Fruit fly (Drosophila melanogaster) whole organism, embryonic: ENCODE data around the gene AlaRS.

Experiments used
- Awh ChIP-seq: fragments of 200-800 bp; sonication (Bioruptor generic); IDR thresholded peaks from 2 replicates; pipeline ENCODE4, ENCODE4 v1.3.6; 2022; ENCODE audit warnings: missing biosample characterization, missing genetic modification characterization
- CG11560 ChIP-seq: fragments of 200-800 bp; sonication (Bioruptor generic); IDR thresholded peaks from 3 replicates; pipeline ENCODE4 v1.3.6; 2022; ENCODE audit warnings: missing biosample characterization, missing genetic modification characterization
- CG12744 ChIP-seq: fragments of 200-800 bp; sonication (Bioruptor generic); optimal IDR thresholded peaks from 2 replicates; lab custom pipeline; 2016; ENCODE audit warnings: missing biosample characterization, missing genetic modification characterization
- CG14014 ChIP-seq: fragments of 200-800 bp; sonication (Bioruptor generic); IDR thresholded peaks from 2 replicates; pipeline ENCODE4 v1.3.6; 2022; ENCODE audit warnings: missing biosample characterization, missing genetic modification characterization
- CG14965 ChIP-seq: fragments of 200-800 bp; sonication (Bioruptor generic); optimal IDR thresholded peaks from 2 replicates; lab custom pipeline; 2016; ENCODE audit warnings: missing biosample characterization, missing genetic modification characterization, borderline replicate concordance
- CG15011 ChIP-seq: fragments of 200-800 bp; sonication (Bioruptor generic); optimal IDR thresholded peaks from 3 replicates; lab custom pipeline; 2018; ENCODE audit warnings: missing biosample characterization, mild to moderate bottlenecking, missing genetic modification characterization
- CG15479 ChIP-seq: fragments of 200-800 bp; sonication (Bioruptor generic); optimal IDR thresholded peaks from 3 replicates; lab custom pipeline; 2019; ENCODE audit warnings: missing biosample characterization, mild to moderate bottlenecking, missing genetic modification characterization, moderate library complexity
- CG1602 ChIP-seq: fragments of 200-800 bp; sonication (Bioruptor generic); optimal IDR thresholded peaks from 3 replicates; lab custom pipeline; 2016; ENCODE audit warnings: missing biosample characterization, missing genetic modification characterization
- CG2202 ChIP-seq: fragments of 200-800 bp; sonication (Bioruptor generic); optimal IDR thresholded peaks from 2 replicates; lab custom pipeline; 2018; ENCODE audit warnings: missing biosample characterization, mild to moderate bottlenecking, missing genetic modification characterization
- CG30020 ChIP-seq: fragments of 200-800 bp; optimal IDR thresholded peaks from 2 replicates; lab custom pipeline; 2019; ENCODE audit warnings: missing biosample characterization, mild to moderate bottlenecking, missing genetic modification characterization, moderate library complexity
- CG30403 ChIP-seq: fragments of 200-800 bp; sonication (Bioruptor generic); optimal IDR thresholded peaks from 3 replicates; lab custom pipeline; 2016; ENCODE audit warnings: missing biosample characterization, missing genetic modification characterization
- CG3065 ChIP-seq: fragments of 200-800 bp; sonication (Bioruptor generic); optimal IDR thresholded peaks from 2 replicates; lab custom pipeline; 2016; ENCODE audit warnings: missing biosample characterization, missing genetic modification characterization
- CG31441 ChIP-seq: fragments of 200-800 bp; sonication (Bioruptor generic); IDR thresholded peaks from 2 replicates; pipeline ENCODE4 v1.3.6; 2022; ENCODE audit warnings: missing biosample characterization, missing genetic modification characterization
- CG32532 ChIP-seq: fragments of 200-800 bp; sonication (Bioruptor generic); IDR thresholded peaks from 2 replicates; pipeline ENCODE4 v1.3.6; 2022; ENCODE audit warnings: missing biosample characterization, missing genetic modification characterization
- CG7357 ChIP-seq: fragments of 200-800 bp; sonication (Bioruptor generic); IDR thresholded peaks from 3 replicates; pipeline ENCODE4 v1.3.6; 2022; ENCODE audit warnings: missing biosample characterization, missing genetic modification characterization
- CG8388 ChIP-seq: fragments of 200-800 bp; sonication (Bioruptor generic); optimal IDR thresholded peaks from 2 replicates; lab custom pipeline; 2019; ENCODE audit warnings: missing biosample characterization, mild to moderate bottlenecking, missing genetic modification characterization, moderate library complexity
- CG8765 ChIP-seq: fragments of 200-800 bp; sonication (Bioruptor generic); IDR thresholded peaks from 2 replicates; pipeline ENCODE4 v1.3.6; 2022; ENCODE audit warnings: missing biosample characterization, missing genetic modification characterization
- CG9609 ChIP-seq: fragments of 200-800 bp; sonication (Bioruptor generic); optimal IDR thresholded peaks from 3 replicates; lab custom pipeline; 2016; ENCODE audit warnings: missing biosample characterization, missing genetic modification characterization
- Dad ChIP-seq: fragments of 200-800 bp; sonication (Bioruptor generic); optimal IDR thresholded peaks from 3 replicates; lab custom pipeline; 2016; ENCODE audit warnings: missing biosample characterization, missing genetic modification characterization
- Deaf1 ChIP-seq: fragments of 200-800 bp; optimal IDR thresholded peaks from 3 replicates; lab custom pipeline; 2019; ENCODE audit warnings: missing biosample characterization, mild to moderate bottlenecking, missing genetic modification characterization, moderate library complexity
- Dref ChIP-seq: fragments of 200-800 bp; sonication (Bioruptor generic); IDR thresholded peaks from 2 replicates; pipeline ENCODE4 v1.3.6; 2022; ENCODE audit warnings: missing biosample characterization, missing genetic modification characterization
- Elba2 ChIP-seq: fragments of 200-800 bp; sonication (Bioruptor generic); optimal IDR thresholded peaks from 3 replicates; lab custom pipeline; 2016; ENCODE audit warnings: missing biosample characterization, missing genetic modification characterization
- Ets65A ChIP-seq: fragments of 200-800 bp; sonication (Bioruptor generic); peaks from one replicate; lab custom pipeline; 2016; ENCODE audit warnings: missing biosample characterization, missing genetic modification characterization
- H15 ChIP-seq: fragments of 200-800 bp; sonication (Bioruptor generic); IDR thresholded peaks from 3 replicates; pipeline ENCODE4 v1.3.6; 2022; ENCODE audit warnings: missing biosample characterization, missing genetic modification characterization
- Hmr ChIP-seq: fragments of 200-800 bp; sonication (Bioruptor generic); optimal IDR thresholded peaks from 3 replicates; lab custom pipeline; 2017; ENCODE audit warnings: mild to moderate bottlenecking, missing biosample characterization, missing genetic modification reagents, missing genetic modification characterization
- Hmx ChIP-seq: fragments of 200-800 bp; sonication (Bioruptor generic); optimal IDR thresholded peaks from 2 replicates; lab custom pipeline; 2016; ENCODE audit warnings: missing biosample characterization, missing genetic modification characterization
- Mad ChIP-seq: fragments of 200-800 bp; sonication (Bioruptor generic); optimal IDR thresholded peaks from 2 replicates; lab custom pipeline; 2016; ENCODE audit warnings: missing biosample characterization, missing genetic modification characterization
- Med ChIP-seq: fragments of 200-800 bp; sonication (Bioruptor generic); peaks from one replicate; lab custom pipeline; 2016; ENCODE audit warnings: missing biosample characterization, missing genetic modification characterization, mild to moderate bottlenecking, inconsistent platforms, moderate library complexity
- Meics ChIP-seq: fragments of 200-800 bp; sonication (Bioruptor generic); optimal IDR thresholded peaks from 2 replicates; lab custom pipeline; 2017; ENCODE audit warnings: missing biosample characterization, mild to moderate bottlenecking, missing genetic modification characterization
- Xbp1 ChIP-seq: fragments of 200-800 bp; sonication (Bioruptor generic); optimal IDR thresholded peaks from 3 replicates; lab custom pipeline; 2016; ENCODE audit warnings: missing biosample characterization, mild to moderate bottlenecking, missing genetic modification characterization
- ara ChIP-seq: fragments of 200-800 bp; sonication (Bioruptor generic); IDR thresholded peaks from 2 replicates; pipeline ENCODE4 v1.3.6; 2022; ENCODE audit warnings: missing biosample characterization, missing genetic modification characterization
- ase ChIP-seq: fragments of 200-800 bp; sonication (Bioruptor generic); IDR thresholded peaks from 3 replicates; pipeline ENCODE4 v1.3.6; 2022; ENCODE audit warnings: missing biosample characterization, missing genetic modification characterization
- bsh ChIP-seq, 2 experiments: fragments of 200-800 bp; sonication (Bioruptor generic); optimal IDR thresholded peaks; 2 replicates each; lab custom pipeline; 2017 to 2018; ENCODE audit warnings: mild to moderate bottlenecking in 2 of 2, missing biosample characterization in 2 of 2, missing genetic modification characterization in 2 of 2, moderate library complexity in 1 of 2
- caup ChIP-seq: fragments of 200-800 bp; sonication (Bioruptor generic); optimal IDR thresholded peaks from 3 replicates; lab custom pipeline; 2017; ENCODE audit warnings: missing biosample characterization, mild to moderate bottlenecking, missing genetic modification characterization, moderate library complexity; ENCODE audit not compliant: severe bottlenecking
- ci ChIP-seq: fragments of 200-800 bp; sonication (Bioruptor generic); IDR thresholded peaks from 3 replicates; pipeline ENCODE4 v1.3.6; 2022; ENCODE audit warnings: missing biosample characterization, missing genetic modification characterization
- croc ChIP-seq: fragments of 200-800 bp; sonication (Bioruptor generic); conservative IDR thresholded peaks from 3 replicates; pipeline ENCODE4 v1.3.6; 2022; ENCODE audit warnings: missing biosample characterization, missing genetic modification characterization
- exex ChIP-seq: fragments of 200-800 bp; sonication (Bioruptor generic); optimal IDR thresholded peaks from 4 replicates; lab custom pipeline; 2018; ENCODE audit warnings: missing biosample characterization, mild to moderate bottlenecking, missing genetic modification characterization, moderate library complexity
- gfzf ChIP-seq: fragments of 200-800 bp; sonication (Bioruptor generic); optimal IDR thresholded peaks from 2 replicates; lab custom pipeline; 2016; ENCODE audit warnings: missing biosample characterization, mild to moderate bottlenecking, missing genetic modification characterization, moderate library complexity
- ham ChIP-seq: fragments of 200-800 bp; sonication (Bioruptor generic); IDR thresholded peaks from 2 replicates; pipeline ENCODE4 v1.3.6; 2022; ENCODE audit warnings: missing biosample characterization, missing genetic modification characterization
- jumu ChIP-seq: fragments of 200-800 bp; sonication (Bioruptor generic); optimal IDR thresholded peaks from 3 replicates; lab custom pipeline; 2016; ENCODE audit warnings: missing biosample characterization, missing genetic modification characterization
- pita ChIP-seq: fragments of 200-800 bp; sonication (Bioruptor generic); optimal IDR thresholded peaks from 2 replicates; lab custom pipeline; 2017; ENCODE audit warnings: missing biosample characterization, mild to moderate bottlenecking, missing genetic modification characterization
- repo ChIP-seq: fragments of 200-800 bp; sonication (Bioruptor generic); optimal IDR thresholded peaks from 2 replicates; lab custom pipeline; 2016; ENCODE audit warnings: missing biosample characterization, missing genetic modification characterization
- sens-2 ChIP-seq: fragments of 200-800 bp; sonication (Bioruptor generic); IDR thresholded peaks from 2 replicates; pipeline ENCODE4 v1.3.6; 2022; ENCODE audit warnings: missing biosample characterization, missing genetic modification characterization
- slou ChIP-seq: fragments of 200-800 bp; sonication (Bioruptor generic); optimal IDR thresholded peaks from 3 replicates; lab custom pipeline; 2016; ENCODE audit warnings: missing biosample characterization, missing genetic modification characterization
- sqz ChIP-seq: fragments of 200-800 bp; sonication (Bioruptor generic); optimal IDR thresholded peaks from 3 replicates; lab custom pipeline; 2018; ENCODE audit warnings: missing biosample characterization, mild to moderate bottlenecking, missing genetic modification characterization
- stwl ChIP-seq: fragments of 200-800 bp; sonication (Bioruptor generic); optimal IDR thresholded peaks from 3 replicates; lab custom pipeline; 2018; ENCODE audit warnings: missing biosample characterization, mild to moderate bottlenecking, missing genetic modification characterization, moderate library complexity
- tgo ChIP-seq: fragments of 200-800 bp; sonication (Bioruptor generic); IDR thresholded peaks from 3 replicates; pipeline ENCODE4 v1.3.6; 2022; ENCODE audit warnings: missing biosample characterization, missing genetic modification characterization
- tx ChIP-seq: fragments of 200-800 bp; sonication (Bioruptor generic); optimal IDR thresholded peaks from 2 replicates; lab custom pipeline; 2016; ENCODE audit warnings: missing biosample characterization, missing genetic modification characterization
- unpg ChIP-seq: fragments of 200-800 bp; sonication (Bioruptor generic); optimal IDR thresholded peaks from 3 replicates; lab custom pipeline; 2018; ENCODE audit warnings: missing biosample characterization, mild to moderate bottlenecking, missing genetic modification characterization, moderate library complexity
- usp ChIP-seq: fragments of >200 bp; optimal IDR thresholded peaks from 2 replicates; lab custom pipeline; 2017; ENCODE audit warnings: missing biosample characterization, missing genetic modification characterization
- yki ChIP-seq: fragments of >200 bp; optimal IDR thresholded peaks from 3 replicates; lab custom pipeline; 2018

Gene AlaRS

dm6 chr2L:8362273-8362954 lies 19.1 kb downstream of the AlaRS start, which contains the start of gene CG7627 (continued):
- peak; percentile 17 for TF ChIP-seq slou (GFP tag; lab: Kevin White, UChicago)
- peak; percentile 32 for TF ChIP-seq CG30020 (tag; lab: Kevin White, UChicago)
- peak; percentile 89 for TF ChIP-seq Elba2
- TF ChIP-seq ham (GFP tag; lab: Robert Waterston, UW), result no peak
- TF ChIP-seq Dad (GFP tag; lab: Kevin White, UChicago), result peak; percentile 61
- peak; percentile 63; the same call in 2 of the 3 replicates for TF ChIP-seq CG11560
- TF ChIP-seq sens-2 (GFP tag; lab: Robert Waterston, UW), result no peak
- TF ChIP-seq Hmx (GFP tag; lab: Kevin White, UChicago), result peak; percentile 20
- peak; percentile 70 for TF ChIP-seq unpg (GFP tag; lab: Kevin White, UChicago)
- peak; percentile 55 for TF ChIP-seq CG8388
- TF ChIP-seq CG8765 (GFP tag; lab: Robert Waterston, UW), result no peak
- TF ChIP-seq CG32532 (GFP tag; lab: Robert Waterston, UW), result peak; percentile 88
- no peak for TF ChIP-seq stwl (tag; lab: Kevin White, UChicago)
- TF ChIP-seq CG12744, result peak; percentile 6
- peak; percentile 23 for TF ChIP-seq CG1602 (GFP tag; lab: Kevin White, UChicago)
- peak; percentile 97 for TF ChIP-seq Ets65A
- peak; percentile 69 for TF ChIP-seq croc (GFP tag; lab: Robert Waterston, UW)
- peak; percentile 73 for TF ChIP-seq caup
- no peak for TF ChIP-seq CG2202 (tag; lab: Kevin White, UChicago)
- TF ChIP-seq repo (GFP tag; lab: Kevin White, UChicago), result peak; percentile 73
- peak; percentile 83 for TF ChIP-seq CG30403 (GFP tag; lab: Kevin White, UChicago)
- peak; percentile 57 for TF ChIP-seq tx (GFP tag; lab: Kevin White, UChicago)
- peak; percentile 1 for TF ChIP-seq CG15011 (GFP tag; lab: Kevin White, UChicago)
- peak; percentile 71 for TF ChIP-seq ara (GFP tag; lab: Robert Waterston, UW)
- no peak for TF ChIP-seq CG14965 (GFP tag; lab: Kevin White, UChicago)
- TF ChIP-seq sqz, result peak; percentile 53
- peak; percentile 27 for TF ChIP-seq Dref
- peak; percentile 71 for TF ChIP-seq CG14014 (GFP tag; lab: Robert Waterston, UW)
- TF ChIP-seq tgo (GFP tag; lab: Robert Waterston, UW), result peak; percentile 74
- TF ChIP-seq exex (tag; lab: Kevin White, UChicago), result peak; percentile 77
- no peak for TF ChIP-seq pita (GFP tag; lab: Kevin White, UChicago)
- peak; percentile 81 for TF ChIP-seq CG31441 (GFP tag; lab: Robert Waterston, UW)
- peak; percentile 73; the same call in 2 of the 3 replicates for TF ChIP-seq CG7357 (GFP tag; lab: Robert Waterston, UW)
- peak; percentile 76 for TF ChIP-seq jumu
- TF ChIP-seq CG15479, result no peak
- peak; percentile 97 for TF ChIP-seq Deaf1 (tag; lab: Kevin White, UChicago)
- TF ChIP-seq yki (lab: Kevin White, UChicago), result no peak
- TF ChIP-seq CG9609, result peak; percentile 72
- TF ChIP-seq CG3065, result no peak
- TF ChIP-seq ci (GFP tag; lab: Robert Waterston, UW), result peak; percentile 67; the same call in 2 of the 3 replicates
- TF ChIP-seq Awh, result peak; percentile 67; the same call in 1 of the 2 replicates
- TF ChIP-seq Xbp1 (GFP tag; lab: Kevin White, UChicago), result peak; percentile 72
- TF ChIP-seq Med, result peak; percentile 97
- TF ChIP-seq Hmr, result peak; percentile 84
- TF ChIP-seq Meics (GFP tag; lab: Kevin White, UChicago), result peak; percentile 84
- peak; percentile 64; the same call in 2 of the 3 replicates for TF ChIP-seq ase (GFP tag; lab: Robert Waterston, UW)
- no peak for TF ChIP-seq gfzf
- no peak for TF ChIP-seq Mad (GFP tag; lab: Kevin White, UChicago)
- TF ChIP-seq bsh (GFP tag; optimal IDR thresholded peaks at IDR 0.05; lab: Kevin White, UChicago), result peak in 1 of 2 experiments; percentile 72
- TF ChIP-seq H15 (GFP tag; lab: Robert Waterston, UW), result no peak; the same call in 2 of the 3 replicates
- TF ChIP-seq usp (GFP tag; lab: Kevin White, UChicago), result no peak
